Worm (Caenorhabditis elegans) whole organism, L4 larva: ENCODE measurements around the gene sax-3.

Experiments used
- T26A8.4 ChIP-seq: fragments of 200-800 bp; sonication (Bioruptor generic); IDR thresholded peaks from 2 replicates; pipeline ENCODE4 v1.3.6; 2022; ENCODE audit warnings: missing genetic modification characterization, missing compliant biosample characterization
- Y105C5A.15 ChIP-seq: fragments of 200-800 bp; sonication (Bioruptor generic); IDR thresholded peaks from 2 replicates; pipeline ENCODE4 v1.3.6; 2022; ENCODE audit warnings: missing genetic modification characterization, missing compliant biosample characterization
- Y48G9A.11 ChIP-seq: fragments of 200-800 bp; sonication (Bioruptor generic); IDR thresholded peaks from 2 replicates; pipeline ENCODE4 v1.3.6; 2022; ENCODE audit warnings: missing genetic modification reagents, missing genetic modification characterization, missing compliant biosample characterization
- Y75B8A.6 ChIP-seq: fragments of 200-800 bp; sonication (Bioruptor generic); IDR thresholded peaks from 2 replicates; pipeline ENCODE4 v1.3.6; 2022; ENCODE audit warnings: missing genetic modification reagents, missing genetic modification characterization, missing compliant biosample characterization
- ceh-28 ChIP-seq: fragments of 150-350 bp; optimal IDR thresholded peaks from 2 replicates; lab custom pipeline; 2014; ENCODE audit warnings: missing biosample characterization, missing genetic modification reagents, missing genetic modification characterization
- ceh-32 ChIP-seq: sonication (generic microtip); optimal IDR thresholded peaks from 2 replicates; lab custom pipeline; 2016; ENCODE audit warnings: mild to moderate bottlenecking, missing genetic modification characterization, missing compliant biosample characterization; ENCODE audit not compliant: poor library complexity
- ceh-82 ChIP-seq: sonication (generic microtip); optimal IDR thresholded peaks from 2 replicates; lab custom pipeline; 2017; ENCODE audit warnings: missing biosample characterization, missing genetic modification characterization
- ces-1 ChIP-seq: fragments of 150-350 bp; sonication (generic microtip); optimal IDR thresholded peaks from 4 replicates; lab custom pipeline; 2014; ENCODE audit warnings: missing biosample characterization, missing genetic modification reagents, missing genetic modification characterization
- ctbp-1 ChIP-seq: fragments of 200-800 bp; sonication (Bioruptor generic); IDR thresholded peaks from 2 replicates; pipeline ENCODE4 v1.3.6; 2022; ENCODE audit warnings: missing genetic modification reagents, missing genetic modification characterization, missing compliant biosample characterization
- daf-12 ChIP-seq: fragments of 150-350 bp; optimal IDR thresholded peaks from 2 replicates; lab custom pipeline; 2014; ENCODE audit warnings: missing biosample characterization, missing genetic modification reagents, missing genetic modification characterization
- daf-16 ChIP-seq, 3 experiments: sonication (generic microtip); optimal IDR thresholded peaks; 2 replicates each; lab custom pipeline; 2016 to 2017; ENCODE audit warnings: missing genetic modification characterization in 3 of 3, missing genetic modification reagents in 3 of 3, mild to moderate bottlenecking in 2 of 3, missing compliant biosample characterization in 2 of 3, missing biosample characterization in 1 of 3, moderate library complexity in 1 of 3
- daf-8 ChIP-seq: fragments of 200-800 bp; sonication (Bioruptor generic); IDR thresholded peaks from 2 replicates; pipeline ENCODE4 v1.3.6; 2022; ENCODE audit warnings: missing genetic modification characterization, missing compliant biosample characterization
- dmd-9 ChIP-seq: fragments of 200-800 bp; sonication (Bioruptor generic); IDR thresholded peaks from 2 replicates; pipeline ENCODE4 v1.3.6; 2022; ENCODE audit warnings: missing genetic modification reagents, missing genetic modification characterization, missing compliant biosample characterization
- dpl-1 ChIP-seq: fragments of 150-350 bp; optimal IDR thresholded peaks from 2 replicates; lab custom pipeline; 2014; ENCODE audit warnings: missing biosample characterization, missing genetic modification reagents, missing genetic modification characterization
- dve-1 ChIP-seq: sonication (generic microtip); optimal IDR thresholded peaks from 2 replicates; lab custom pipeline; 2017; ENCODE audit warnings: antibody characterized with exemption, mild to moderate bottlenecking, missing genetic modification characterization, missing compliant biosample characterization; ENCODE audit not compliant: insufficient read depth
- fkh-10 ChIP-seq: fragments of 150-350 bp; optimal IDR thresholded peaks from 2 replicates; lab custom pipeline; 2014; ENCODE audit warnings: missing biosample characterization, missing genetic modification reagents, missing genetic modification characterization
- fos-1 ChIP-seq: fragments of 150-350 bp; optimal IDR thresholded peaks from 2 replicates; lab custom pipeline; 2014; ENCODE audit warnings: missing biosample characterization, missing genetic modification characterization
- gei-8 ChIP-seq: fragments of 200-800 bp; sonication (Bioruptor generic); optimal IDR thresholded peaks from 2 replicates; lab custom pipeline; 2018; ENCODE audit warnings: mild to moderate bottlenecking, missing genetic modification characterization, missing compliant biosample characterization
- hlh-30 ChIP-seq: sonication (generic microtip); optimal IDR thresholded peaks from 2 replicates; lab custom pipeline; 2017; ENCODE audit warnings: antibody characterized with exemption, mild to moderate bottlenecking, missing genetic modification characterization, missing compliant biosample characterization; ENCODE audit not compliant: insufficient read depth
- hmg-1.1 ChIP-seq: fragments of 200-800 bp; sonication (Bioruptor generic); IDR thresholded peaks from 2 replicates; pipeline ENCODE4 v1.3.6; 2022; ENCODE audit warnings: missing genetic modification reagents, missing genetic modification characterization, missing compliant biosample characterization
- lsy-2 ChIP-seq, 2 experiments: fragments of 150-350 bp in 1 of 2; sonication (generic microtip) in 1 of 2; optimal IDR thresholded peaks; 2 replicates each; lab custom pipeline; 2014 to 2017; ENCODE audit warnings: missing biosample characterization in 2 of 2, missing genetic modification characterization in 2 of 2
- nhr-102 ChIP-seq: sonication (generic microtip); optimal IDR thresholded peaks from 2 replicates; lab custom pipeline; 2016; ENCODE audit warnings: mild to moderate bottlenecking, missing genetic modification characterization, moderate library complexity, missing compliant biosample characterization
- php-3 ChIP-seq: fragments of 200-800 bp; sonication (Bioruptor generic); IDR thresholded peaks from 2 replicates; pipeline ENCODE4 v1.3.6; 2022; ENCODE audit warnings: missing genetic modification reagents, missing genetic modification characterization, missing compliant biosample characterization
- pqm-1 ChIP-seq: sonication (generic microtip); optimal IDR thresholded peaks from 2 replicates; lab custom pipeline; 2017; ENCODE audit warnings: missing biosample characterization, missing genetic modification characterization
- saeg-2 ChIP-seq: fragments of 200-800 bp; sonication (Bioruptor generic); IDR thresholded peaks from 2 replicates; pipeline ENCODE4 v1.3.6; 2022; ENCODE audit warnings: missing genetic modification reagents, missing genetic modification characterization, missing compliant biosample characterization
- snpc-1.2 ChIP-seq: fragments of 200-800 bp; sonication (Bioruptor generic); IDR thresholded peaks from 2 replicates; pipeline ENCODE4 v1.3.6; 2022; ENCODE audit warnings: missing genetic modification reagents, missing genetic modification characterization, missing compliant biosample characterization
- snpc-4 ChIP-seq: fragments of 150-350 bp; optimal IDR thresholded peaks from 2 replicates; lab custom pipeline; 2014; ENCODE audit warnings: missing biosample characterization, missing genetic modification characterization
- spr-3 ChIP-seq: fragments of 200-800 bp; sonication (Bioruptor generic); optimal IDR thresholded peaks from 2 replicates; lab custom pipeline; 2018; ENCODE audit warnings: mild to moderate bottlenecking, missing genetic modification characterization, missing compliant biosample characterization
- unc-130 ChIP-seq: sonication (generic microtip); optimal IDR thresholded peaks from 2 replicates; lab custom pipeline; 2016; ENCODE audit warnings: missing genetic modification reagents, missing genetic modification characterization, missing compliant biosample characterization
- unc-62 ChIP-seq, 3 experiments: fragments of 150-350 bp in 1 of 3; sonication (generic microtip); optimal IDR thresholded peaks in 2 of 3; peaks in 1 of 3; 1 replicate in 1 of 3; 2 replicates in 2 of 3; lab custom pipeline; 2014 to 2017; ENCODE audit warnings: missing biosample characterization in 3 of 3, missing genetic modification characterization in 3 of 3, missing genetic modification reagents in 3 of 3, missing genotype in 1 of 3
- zag-1 ChIP-seq: fragments of 150-350 bp; optimal IDR thresholded peaks from 2 replicates; lab custom pipeline; 2014; ENCODE audit warnings: missing biosample characterization, missing genetic modification characterization
- zfp-2 ChIP-seq: sonication (generic microtip); optimal IDR thresholded peaks from 2 replicates; lab custom pipeline; 2016; ENCODE audit warnings: mild to moderate bottlenecking, missing genetic modification characterization, missing compliant biosample characterization
- zip-11 ChIP-seq: fragments of 200-800 bp; sonication (Bioruptor generic); IDR thresholded peaks from 2 replicates; pipeline ENCODE4 v1.3.6; 2022; ENCODE audit warnings: missing genetic modification characterization, missing compliant biosample characterization

The sax-3 gene

ce11 chrX:3441539-3441938, 24.2 kb downstream of the sax-3 start, which contains the start of gene ZK813.3:
Gene ZK813.3, plus strand, starts transcription at chrX:3441839.
- peak in 1 of 2 experiments; percentile 9 for TF ChIP-seq unc-62 (GFP tag; optimal IDR thresholded peaks at IDR 0.05 in 1 of 2; lab: Kevin White, UChicago)
- TF ChIP-seq unc-62 (tag; optimal IDR thresholded peaks at IDR 0.05; lab: Kevin White, UChicago): no peak
- no peak for TF ChIP-seq lsy-2 (tag; optimal IDR thresholded peaks at IDR 0.05; lab: Kevin White, UChicago)

DNA sequence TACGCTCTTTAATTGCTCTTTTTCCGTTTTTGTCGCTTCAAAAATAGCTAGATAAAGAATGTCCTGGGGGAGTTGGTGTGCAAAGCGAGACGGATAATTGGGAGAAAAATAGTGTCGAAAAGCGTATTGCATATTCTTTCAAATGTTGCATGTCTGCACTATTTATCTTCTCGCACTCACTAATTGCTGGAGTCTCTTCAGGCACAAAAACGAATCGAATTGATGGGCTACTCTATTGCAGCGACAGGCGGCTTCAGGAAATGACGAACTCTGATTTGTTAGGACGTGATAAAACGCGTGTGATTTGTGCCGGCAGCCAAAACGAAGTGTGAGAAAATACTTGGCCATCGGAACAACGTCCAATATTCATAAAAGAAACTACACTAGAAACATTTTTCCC, 25.4 kb downstream of the sax-3 start:
- no peak for TF ChIP-seq unc-130 (GFP tag; lab: Kevin White, UChicago)
- TF ChIP-seq dpl-1 (GFP tag; lab: Kevin White, UChicago): no peak
- no peak for TF ChIP-seq Y75B8A.6 (GFP tag; lab: Robert Waterston, UW)
- TF ChIP-seq unc-62 (GFP tag; optimal IDR thresholded peaks at IDR 0.05 in 1 of 2; lab: Kevin White, UChicago): peak in 1 of 2 experiments; percentile 39
- no peak for TF ChIP-seq unc-62 (tag; optimal IDR thresholded peaks at IDR 0.05; lab: Kevin White, UChicago)
- TF ChIP-seq dmd-9 (GFP tag; lab: Robert Waterston, UW): no peak
- no peak for TF ChIP-seq zip-11 (GFP tag; lab: Robert Waterston, UW)

- TF ChIP-seq pqm-1 (tag; lab: Kevin White, UChicago) (no peak), daf-16 (GFP tag; optimal IDR thresholded peaks at IDR 0.05; lab: Kevin White, UChicago) (peak in 1 of 2 experiments; percentile 53), daf-16 (tag; optimal IDR thresholded peaks at IDR 0.05; lab: Kevin White, UChicago) (no peak)
Measured at ce11 chrX:3439823-3440222, 25.9 kb downstream of the sax-3 start.

ce11 chrX:3430020-3430419, 35.7 kb downstream of the sax-3 start, which contains the start of gene ZK813.4:
Gene ZK813.4, minus strand, starts transcription at chrX:3430120.
- TF ChIP-seq fos-1 (tag; lab: Kevin White, UChicago) (no peak), dmd-9 (GFP tag; lab: Robert Waterston, UW) (no peak), ceh-28 (no peak), php-3 (no peak), ceh-82 (tag; lab: Kevin White, UChicago) (no peak), ceh-32 (tag; lab: Kevin White, UChicago) (no peak), zfp-2 (no peak), daf-12 (tag; lab: Kevin White, UChicago) (no peak), fkh-10 (no peak), zag-1 (no peak)

DNA sequence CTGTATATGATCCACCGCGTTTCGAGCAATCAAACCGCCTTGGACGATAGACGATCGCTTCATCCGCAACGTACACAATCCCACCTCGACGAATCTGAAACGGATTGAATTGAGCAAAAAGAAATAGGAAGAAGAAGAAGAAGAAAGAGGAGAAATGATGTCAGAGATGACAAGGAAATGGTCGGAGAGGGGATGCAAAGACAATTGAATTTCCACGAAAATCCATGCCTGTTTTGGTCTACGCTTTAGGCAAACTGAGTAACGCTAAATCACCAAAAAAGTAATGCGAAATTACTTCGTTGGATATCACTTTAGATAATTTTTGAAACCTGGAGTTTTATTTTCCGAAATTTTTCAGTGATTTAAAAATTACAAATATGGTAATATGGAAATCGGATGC, 36.6 kb downstream of the sax-3 start:
- TF ChIP-seq nhr-102 (tag; lab: Kevin White, UChicago): no peak
- no peak for TF ChIP-seq unc-62 (GFP tag; optimal IDR thresholded peaks at IDR 0.05 in 1 of 2; lab: Kevin White, UChicago)
- TF ChIP-seq unc-62 (tag; optimal IDR thresholded peaks at IDR 0.05; lab: Kevin White, UChicago): no peak
- peak; percentile 73 for TF ChIP-seq ces-1 (GFP tag; lab: Kevin White, UChicago)
- TF ChIP-seq ceh-82 (tag; lab: Kevin White, UChicago): no peak
- TF ChIP-seq snpc-1.2 (GFP tag; lab: Robert Waterston, UW): no peak
- no peak for TF ChIP-seq Y48G9A.11 (GFP tag; lab: Robert Waterston, UW)
- no peak for TF ChIP-seq php-3
- peak; percentile 48 for TF ChIP-seq fkh-10
- no peak for TF ChIP-seq snpc-4
- no peak for TF ChIP-seq daf-12 (tag; lab: Kevin White, UChicago)
- no peak for TF ChIP-seq spr-3 (GFP tag; lab: Kevin White, UChicago)
- no peak for TF ChIP-seq dve-1 (tag; lab: Kevin White, UChicago)
- TF ChIP-seq saeg-2 (GFP tag; lab: Robert Waterston, UW): no peak
- TF ChIP-seq gei-8 (GFP tag; lab: Kevin White, UChicago): no peak
- TF ChIP-seq Y105C5A.15: no peak

- TF ChIP-seq hmg-1.1: no peak
- TF ChIP-seq T26A8.4 (GFP tag; lab: Robert Waterston, UW): no peak
- no peak for TF ChIP-seq daf-8 (GFP tag; lab: Robert Waterston, UW)
- TF ChIP-seq ctbp-1 (GFP tag; lab: Robert Waterston, UW): no peak
- TF ChIP-seq hlh-30 (tag; lab: Kevin White, UChicago): no peak
Measured at ce11 chrX:3424516-3424915, 41.2 kb downstream of the sax-3 start, which contains the start of gene ZK813.6. Gene ZK813.6, plus strand, starts transcription at chrX:3424816.
